Worm (Caenorhabditis elegans): ENCODE data around the gene clh-1.

ce11 chrII:11823566-11824308, 32.5 kb downstream of the clh-1 start, which contains the start of gene Y6D1A.1:
- no peak for TF ChIP-seq sup-37 (GFP tag; optimal IDR thresholded peaks at IDR 0.05)
- no peak for TF ChIP-seq fkh-10 (GFP tag; optimal IDR thresholded peaks at IDR 0.05)
